Fruit fly (Drosophila melanogaster) whole organism, wandering third instar larva: ENCODE data around the gene CG34328.
A peak's percentile ranks its signal among the peaks of the same experiment; 100 is the strongest.

Source experiments
- Abd-B ChIP-seq: fragments of >200 bp; optimal IDR thresholded peaks from 2 replicates; lab custom pipeline; 2017; ENCODE audit warnings: missing biosample characterization, missing genetic modification characterization
- CG32264 ChIP-seq: fragments of 200-800 bp; sonication (Bioruptor generic); optimal IDR thresholded peaks from 2 replicates; lab custom pipeline; 2016; ENCODE audit warnings: missing biosample characterization, missing genetic modification characterization
- CG9705 ChIP-seq: fragments of 200-800 bp; sonication (Bioruptor generic); optimal IDR thresholded peaks from 2 replicates; lab custom pipeline; 2018; ENCODE audit warnings: missing biosample characterization, mild to moderate bottlenecking, missing genetic modification characterization
- CrebA ChIP-seq: fragments of 200-800 bp; sonication (Bioruptor generic); optimal IDR thresholded peaks from 2 replicates; lab custom pipeline; 2016; ENCODE audit warnings: missing biosample characterization, mild to moderate bottlenecking, missing genetic modification characterization, borderline replicate concordance
- GATAd ChIP-seq: sonication (Bioruptor generic); optimal IDR thresholded peaks from 2 replicates; lab custom pipeline; 2016; ENCODE audit warnings: missing biosample characterization, missing genetic modification characterization
- HLH106 ChIP-seq: fragments of 200-800 bp; optimal IDR thresholded peaks from 3 replicates; lab custom pipeline; 2019; ENCODE audit warnings: missing biosample characterization, mild to moderate bottlenecking, missing genetic modification characterization, moderate library complexity
- Hnf4 ChIP-seq: fragments of 200-800 bp; sonication (Bioruptor generic); optimal IDR thresholded peaks from 2 replicates; lab custom pipeline; 2016; ENCODE audit warnings: missing biosample characterization, mild to moderate bottlenecking, missing genetic modification characterization
- Hr78 ChIP-seq: fragments of >200 bp; optimal IDR thresholded peaks from 2 replicates; lab custom pipeline; 2017; ENCODE audit warnings: missing biosample characterization, missing genetic modification characterization
- Hr83 ChIP-seq: fragments of 200-300 bp; sonication (Bioruptor generic); optimal IDR thresholded peaks from 2 replicates; lab custom pipeline; 2016; ENCODE audit warnings: missing biosample characterization, mild to moderate bottlenecking, missing genetic modification characterization, moderate library complexity; ENCODE audit not compliant: poor library complexity, severe bottlenecking
- Jra ChIP-seq: sonication (Bioruptor generic); optimal IDR thresholded peaks from 2 replicates; lab custom pipeline; 2016; ENCODE audit warnings: missing biosample characterization, missing genetic modification characterization
- Myc ChIP-seq: fragments of >200 bp; optimal IDR thresholded peaks from 2 replicates; lab custom pipeline; 2017
- N ChIP-seq: fragments of >200 bp; optimal IDR thresholded peaks from 2 replicates; lab custom pipeline; 2018; ENCODE audit warnings: missing biosample characterization, missing external identifiers, missing genetic modification characterization
- OdsH ChIP-seq: fragments of 200-800 bp; sonication (Bioruptor generic); optimal IDR thresholded peaks from 2 replicates; lab custom pipeline; 2016; ENCODE audit warnings: missing biosample characterization, mild to moderate bottlenecking, missing genetic modification characterization
- Sp1 ChIP-seq: fragments of 200-800 bp; sonication (Bioruptor generic); optimal IDR thresholded peaks from 3 replicates; lab custom pipeline; 2019; ENCODE audit warnings: missing biosample characterization, mild to moderate bottlenecking, missing genetic modification characterization, moderate library complexity
- Vsx2 ChIP-seq: fragments of 200-300, 225-300 bp; sonication (Bioruptor generic); optimal IDR thresholded peaks from 2 replicates; lab custom pipeline; 2018; ENCODE audit warnings: missing biosample characterization, missing genetic modification characterization; ENCODE audit not compliant: partially characterized antibody
- br ChIP-seq: fragments of 200-800 bp; sonication (Bioruptor generic); optimal IDR thresholded peaks from 2 replicates; lab custom pipeline; 2016; ENCODE audit warnings: missing biosample characterization, missing genetic modification characterization
- brk ChIP-seq: fragments of 200-800 bp; sonication (Bioruptor generic); optimal IDR thresholded peaks from 2 replicates; lab custom pipeline; 2016; ENCODE audit warnings: missing biosample characterization, mild to moderate bottlenecking, missing genetic modification characterization
- dl ChIP-seq, 2 experiments: fragments of 175-275, 200-275 bp in 1 of 2; fragments of 200-275 bp in 1 of 2; sonication (Bioruptor generic); optimal IDR thresholded peaks; lab custom pipeline; 2018; ENCODE audit warnings: mild to moderate bottlenecking in 2 of 2, missing biosample characterization in 2 of 2, missing genetic modification characterization in 2 of 2, moderate library complexity in 2 of 2; ENCODE audit not compliant: partially characterized antibody in 2 of 2, insufficient read depth in 1 of 2
- dmrt93B ChIP-seq: fragments of 200-800 bp; sonication (Bioruptor generic); optimal IDR thresholded peaks from 2 replicates; lab custom pipeline; 2018; ENCODE audit warnings: missing biosample characterization, mild to moderate bottlenecking, missing genetic modification characterization
- dsf ChIP-seq: sonication (Bioruptor generic); optimal IDR thresholded peaks from 2 replicates; lab custom pipeline; 2016; ENCODE audit warnings: missing biosample characterization, missing genetic modification characterization, borderline replicate concordance
- ey ChIP-seq: fragments of 200-800 bp; sonication (Bioruptor generic); optimal IDR thresholded peaks from 2 replicates; lab custom pipeline; 2016; ENCODE audit warnings: missing biosample characterization, missing genetic modification characterization
- foxo ChIP-seq, 2 experiments: fragments of 200-800 bp; sonication (Bioruptor generic); optimal IDR thresholded peaks; 2 replicates in 1 of 2; 3 replicates in 1 of 2; lab custom pipeline; 2016 to 2017; ENCODE audit warnings: missing biosample characterization in 2 of 2, missing genetic modification characterization in 2 of 2
- fru ChIP-seq: fragments of 200-800 bp; sonication (Bioruptor generic); optimal IDR thresholded peaks from 3 replicates; lab custom pipeline; 2016; ENCODE audit warnings: missing biosample characterization, mild to moderate bottlenecking, missing genetic modification characterization
- h ChIP-seq: fragments of 200-800 bp; sonication (Bioruptor generic); optimal IDR thresholded peaks from 3 replicates; lab custom pipeline; 2016; ENCODE audit warnings: missing biosample characterization, mild to moderate bottlenecking, missing genetic modification characterization
- jim ChIP-seq: fragments of 175-275, 200-325 bp; sonication (Bioruptor generic); optimal IDR thresholded peaks from 2 replicates; lab custom pipeline; 2016; ENCODE audit warnings: missing biosample characterization, mild to moderate bottlenecking, missing genetic modification characterization
- lola ChIP-seq: fragments of >200 bp; optimal IDR thresholded peaks from 2 replicates; lab custom pipeline; 2017; ENCODE audit warnings: missing biosample characterization, missing genetic modification characterization
- pan ChIP-seq: fragments of >200 bp; optimal IDR thresholded peaks from 2 replicates; lab custom pipeline; 2017
- psq ChIP-seq: fragments of 200-800 bp; sonication (Bioruptor generic); optimal IDR thresholded peaks from 3 replicates; lab custom pipeline; 2017; ENCODE audit warnings: missing biosample characterization, mild to moderate bottlenecking, missing genetic modification characterization, moderate library complexity
- rgr ChIP-seq: fragments of 200-800 bp; sonication (Bioruptor generic); optimal IDR thresholded peaks from 3 replicates; lab custom pipeline; 2016; ENCODE audit warnings: missing biosample characterization, mild to moderate bottlenecking, missing genetic modification characterization
- sv ChIP-seq: fragments of 200-800 bp; sonication (Bioruptor generic); optimal IDR thresholded peaks from 3 replicates; lab custom pipeline; 2016; ENCODE audit warnings: missing biosample characterization, missing genetic modification characterization
- woc ChIP-seq: sonication (Bioruptor generic); optimal IDR thresholded peaks from 2 replicates; lab custom pipeline; 2016; ENCODE audit warnings: missing biosample characterization, mild to moderate bottlenecking, missing genetic modification characterization

CG34328 gene

dm6 chrX:18364999-18365398, 34.9 kb downstream of the CG34328 start:
- no peak for TF ChIP-seq CrebA (GFP tag; lab: Kevin White, UChicago)
- no peak for TF ChIP-seq dsf (GFP tag; lab: Kevin White, UChicago)
- no peak for TF ChIP-seq CG9705 (GFP tag; lab: Kevin White, UChicago)
- no peak for TF ChIP-seq rgr (GFP tag; lab: Kevin White, UChicago)
- TF ChIP-seq br (GFP tag; lab: Kevin White, UChicago), result no peak
- TF ChIP-seq h, result no peak
- TF ChIP-seq Abd-B, result no peak
- no peak for TF ChIP-seq woc (GFP tag; lab: Kevin White, UChicago)
- no peak for TF ChIP-seq psq
- TF ChIP-seq sv (GFP tag; lab: Kevin White, UChicago), result no peak
- TF ChIP-seq Vsx2, result no peak
- TF ChIP-seq Sp1 (GFP tag; lab: Kevin White, UChicago), result no peak
- TF ChIP-seq CG32264 (GFP tag; lab: Kevin White, UChicago), result no peak
- TF ChIP-seq ey (GFP tag; lab: Kevin White, UChicago), result no peak

- TF ChIP-seq Abd-B (no peak), pan (lab: Kevin White, UChicago) (no peak)
Observed at dm6 chrX:18364047-18364747, 35.7 kb downstream of the CG34328 start.

- TF ChIP-seq dmrt93B (GFP tag; lab: Kevin White, UChicago) (no peak), N (GFP tag; lab: Kevin White, UChicago) (no peak), Hr78 (GFP tag; lab: Kevin White, UChicago) (no peak), jim (no peak), foxo (GFP tag; optimal IDR thresholded peaks at IDR 0.05; lab: Kevin White, UChicago) (no peak)
Observed at dm6 chrX:18363423-18363822, 36.4 kb downstream of the CG34328 start.

dm6 chrX:18358352-18358931, 41.4 kb downstream of the CG34328 start, which contains the start of gene CG6106:
Gene CG6106, plus strand, starts transcription at chrX:18358881.
- TF ChIP-seq CG32264 (GFP tag; lab: Kevin White, UChicago) (no peak), HLH106 (tag; lab: Kevin White, UChicago) (no peak), dl (GFP tag; optimal IDR thresholded peaks at IDR 0.05; lab: Kevin White, UChicago; ENCODE audit: insufficient read depth in 1 of 2, partially characterized antibody in 2 of 2) (no peak), dsf (GFP tag; lab: Kevin White, UChicago) (no peak), rgr (GFP tag; lab: Kevin White, UChicago) (no peak), Hnf4 (GFP tag; lab: Kevin White, UChicago) (no peak), Vsx2 (no peak), fru (no peak), Jra (GFP tag; lab: Kevin White, UChicago) (no peak), Sp1 (GFP tag; lab: Kevin White, UChicago) (no peak), Abd-B (no peak), Hr78 (GFP tag; lab: Kevin White, UChicago) (no peak), lola (GFP tag; lab: Kevin White, UChicago) (no peak), GATAd (GFP tag; lab: Kevin White, UChicago) (no peak), brk (GFP tag; lab: Kevin White, UChicago) (no peak), dmrt93B (GFP tag; lab: Kevin White, UChicago) (no peak), OdsH (no peak), Myc (no peak), Hr83 (GFP tag; lab: Kevin White, UChicago) (no peak)

- TF ChIP-seq woc (GFP tag; lab: Kevin White, UChicago), result no peak
- TF ChIP-seq psq, result peak; percentile 27
- TF ChIP-seq, all 38 proteins: peak for 1
Observed at dm6 chrX:18357756-18358182, 42.1 kb downstream of the CG34328 start.
